Worm (Caenorhabditis elegans) whole organism, L1 larva: ENCODE data around the gene R05G6.9.

Experiments
- C04F5.9 ChIP-seq: sonication (generic microtip); optimal IDR thresholded peaks from 2 replicates; lab custom pipeline; 2016; ENCODE audit warnings: missing genetic modification characterization, missing compliant biosample characterization
- F16B12.6 ChIP-seq: fragments of 150-350 bp; optimal IDR thresholded peaks from 2 replicates; lab custom pipeline; 2014; ENCODE audit warnings: missing biosample characterization, missing genetic modification characterization
- Y116A8C.19 ChIP-seq: sonication (generic microtip); optimal IDR thresholded peaks from 2 replicates; lab custom pipeline; 2016; ENCODE audit warnings: missing compliant biosample characterization, missing genetic modification characterization, borderline replicate concordance
- alr-1 ChIP-seq: fragments of 200-800 bp; sonication (Bioruptor generic); optimal IDR thresholded peaks from 2 replicates; lab custom pipeline; 2018; ENCODE audit warnings: borderline replicate concordance, mild to moderate bottlenecking, missing genetic modification characterization, missing compliant biosample characterization
- aly-2 ChIP-seq: fragments of 150-350 bp; optimal IDR thresholded peaks from 2 replicates; lab custom pipeline; 2014; ENCODE audit warnings: missing biosample characterization, missing genetic modification characterization
- ama-1 ChIP-seq: fragments of 150-350 bp; optimal IDR thresholded peaks from 2 replicates; lab custom pipeline; 2014
- ceh-82 ChIP-seq, 3 experiments: fragments of 150-350 bp in 1 of 3; sonication (generic microtip) in 2 of 3; optimal IDR thresholded peaks; 2 replicates each; lab custom pipeline; 2014 to 2017; ENCODE audit warnings: missing biosample characterization in 3 of 3, missing genetic modification characterization in 3 of 3
- ceh-88 ChIP-seq: fragments of 200-800 bp; sonication (Bioruptor generic); IDR thresholded peaks from 2 replicates; pipeline ENCODE4 v1.3.6; 2022; ENCODE audit warnings: missing genetic modification characterization, missing compliant biosample characterization
- ceh-90 ChIP-seq: sonication (generic microtip); optimal IDR thresholded peaks from 2 replicates; lab custom pipeline; 2016; ENCODE audit warnings: missing genetic modification characterization, missing compliant biosample characterization
- ces-1 ChIP-seq: fragments of 150-350 bp; optimal IDR thresholded peaks from 2 replicates; lab custom pipeline; 2014; ENCODE audit warnings: missing biosample characterization, missing genetic modification reagents, missing genetic modification characterization
- dsc-1 ChIP-seq: sonication (generic microtip); optimal IDR thresholded peaks from 2 replicates; lab custom pipeline; 2016; ENCODE audit warnings: mild to moderate bottlenecking, missing genetic modification characterization, missing compliant biosample characterization
- efl-3 ChIP-seq: fragments of 200-800 bp; sonication (Bioruptor generic); optimal IDR thresholded peaks from 2 replicates; lab custom pipeline; 2018; ENCODE audit warnings: mild to moderate bottlenecking, missing genetic modification characterization, missing compliant biosample characterization
- elt-3 ChIP-seq, 6 experiments: fragments of 150-350 bp in 1 of 6; sonication (generic microtip); optimal IDR thresholded peaks; 2 replicates each; lab custom pipeline; 2017 to 2018; ENCODE audit warnings: missing biosample characterization in 6 of 6, missing genetic modification characterization in 6 of 6, inconsistent platforms in 1 of 6
- fkh-4 ChIP-seq: sonication (generic microtip); optimal IDR thresholded peaks from 2 replicates; lab custom pipeline; 2016; ENCODE audit warnings: missing compliant biosample characterization, missing genetic modification characterization, borderline replicate concordance
- fos-1 ChIP-seq: fragments of 150-350 bp; optimal IDR thresholded peaks from 2 replicates; lab custom pipeline; 2014; ENCODE audit warnings: missing biosample characterization, missing genetic modification characterization
- grh-1 ChIP-seq: fragments of 200-800 bp; sonication (Bioruptor generic); IDR thresholded peaks from 2 replicates; pipeline ENCODE4 v1.3.6; 2022; ENCODE audit warnings: missing genetic modification reagents, missing genetic modification characterization, missing compliant biosample characterization
- hlh-17 ChIP-seq: fragments of 200-800 bp; sonication (Bioruptor generic); optimal IDR thresholded peaks from 2 replicates; lab custom pipeline; 2018; ENCODE audit warnings: missing genetic modification characterization, mild to moderate bottlenecking, missing compliant biosample characterization, moderate library complexity, borderline replicate concordance
- hlh-4 ChIP-seq: sonication (generic microtip); optimal IDR thresholded peaks from 2 replicates; lab custom pipeline; 2016; ENCODE audit warnings: mild to moderate bottlenecking, missing genetic modification characterization, missing compliant biosample characterization
- hpl-2 ChIP-seq: fragments of 150-350 bp; optimal IDR thresholded peaks from 2 replicates; lab custom pipeline; 2014; ENCODE audit warnings: missing biosample characterization, missing genetic modification reagents, missing genetic modification characterization
- irx-1 ChIP-seq: sonication (generic microtip); optimal IDR thresholded peaks from 2 replicates; lab custom pipeline; 2016; ENCODE audit warnings: missing genetic modification characterization, missing compliant biosample characterization
- lin-14 ChIP-seq: fragments of 200-800 bp; sonication (Bioruptor generic); optimal IDR thresholded peaks from 2 replicates; lab custom pipeline; 2018; ENCODE audit warnings: mild to moderate bottlenecking, missing genetic modification characterization, moderate library complexity, missing compliant biosample characterization
- lin-15B ChIP-seq: fragments of 150-350 bp; sonication (generic microtip); optimal IDR thresholded peaks from 3 replicates; lab custom pipeline; 2014; ENCODE audit warnings: missing biosample characterization, missing genetic modification characterization
- lin-35 ChIP-seq, 2 experiments: fragments of 150-350 bp; optimal IDR thresholded peaks; 2 replicates each; lab custom pipeline; 2014; ENCODE audit warnings: missing biosample characterization in 2 of 2, missing genetic modification characterization in 2 of 2, missing genetic modification reagents in 2 of 2
- lsy-2 ChIP-seq, 2 experiments: fragments of 150-350 bp; optimal IDR thresholded peaks; 2 replicates each; lab custom pipeline; 2014; ENCODE audit warnings: missing biosample characterization in 2 of 2, missing genetic modification characterization in 2 of 2
- mab-9 ChIP-seq: fragments of 200-800 bp; sonication (Bioruptor generic); IDR thresholded peaks from 2 replicates; pipeline ENCODE4 v1.3.6; 2022; ENCODE audit warnings: missing genetic modification reagents, missing genetic modification characterization, missing compliant biosample characterization
- nhr-11 ChIP-seq: fragments of 150-350 bp; optimal IDR thresholded peaks from 2 replicates; lab custom pipeline; 2014; ENCODE audit warnings: missing biosample characterization, missing genetic modification characterization
- nhr-12 ChIP-seq: sonication (generic microtip); optimal IDR thresholded peaks from 2 replicates; lab custom pipeline; 2017; ENCODE audit warnings: missing biosample characterization, missing genetic modification characterization
- nhr-20 ChIP-seq: sonication (generic microtip); optimal IDR thresholded peaks from 2 replicates; lab custom pipeline; 2016; ENCODE audit warnings: mild to moderate bottlenecking, missing genetic modification characterization, missing compliant biosample characterization
- nhr-28 ChIP-seq: fragments of 150-350 bp; optimal IDR thresholded peaks from 2 replicates; lab custom pipeline; 2014; ENCODE audit warnings: missing biosample characterization, missing genetic modification characterization
- nhr-76 ChIP-seq: sonication (generic microtip); optimal IDR thresholded peaks from 2 replicates; lab custom pipeline; 2017; ENCODE audit warnings: missing biosample characterization, missing genetic modification characterization
- nhr-77 ChIP-seq: fragments of 150-350 bp; optimal IDR thresholded peaks from 2 replicates; lab custom pipeline; 2014; ENCODE audit warnings: missing biosample characterization, missing genetic modification characterization
- pax-3 ChIP-seq: fragments of 200-800 bp; sonication (Bioruptor generic); optimal IDR thresholded peaks from 2 replicates; lab custom pipeline; 2018; ENCODE audit warnings: mild to moderate bottlenecking, missing genetic modification characterization, moderate library complexity, missing compliant biosample characterization
- pqm-1 ChIP-seq: sonication (generic microtip); optimal IDR thresholded peaks from 3 replicates; lab custom pipeline; 2017; ENCODE audit warnings: missing biosample characterization, missing genetic modification characterization
- rnt-1 ChIP-seq: sonication (generic microtip); optimal IDR thresholded peaks from 2 replicates; lab custom pipeline; 2016; ENCODE audit warnings: mild to moderate bottlenecking, missing genetic modification characterization, moderate library complexity, missing compliant biosample characterization
- snpc-4 ChIP-seq: fragments of 150-350 bp; optimal IDR thresholded peaks from 2 replicates; lab custom pipeline; 2014; ENCODE audit warnings: missing biosample characterization, missing genetic modification characterization
- snu-23 ChIP-seq: sonication (generic microtip); optimal IDR thresholded peaks from 2 replicates; lab custom pipeline; 2016; ENCODE audit warnings: missing genetic modification characterization, missing compliant biosample characterization
- sox-4 ChIP-seq: sonication (generic microtip); optimal IDR thresholded peaks from 2 replicates; lab custom pipeline; 2016; ENCODE audit warnings: missing genetic modification characterization, missing compliant biosample characterization
- sup-37 ChIP-seq: fragments of 200-800 bp; sonication (Bioruptor generic); optimal IDR thresholded peaks from 2 replicates; lab custom pipeline; 2018; ENCODE audit warnings: mild to moderate bottlenecking, missing genetic modification characterization, missing compliant biosample characterization
- tbx-2 ChIP-seq: sonication (generic microtip); optimal IDR thresholded peaks from 2 replicates; lab custom pipeline; 2016; ENCODE audit warnings: missing genetic modification characterization, missing compliant biosample characterization
- unc-30 ChIP-seq: sonication (generic microtip); optimal IDR thresholded peaks from 2 replicates; lab custom pipeline; 2017; ENCODE audit warnings: missing biosample characterization, missing genetic modification characterization
- unc-62 ChIP-seq: fragments of 150-350 bp; optimal IDR thresholded peaks from 2 replicates; lab custom pipeline; 2014; ENCODE audit warnings: missing biosample characterization, missing genetic modification reagents, missing genetic modification characterization
- unc-86 ChIP-seq: sonication (generic microtip); optimal IDR thresholded peaks from 2 replicates; lab custom pipeline; 2016; ENCODE audit warnings: missing genetic modification characterization, missing compliant biosample characterization
- zip-4 ChIP-seq: fragments of 200-800 bp; sonication (Bioruptor generic); optimal IDR thresholded peaks from 2 replicates; lab custom pipeline; 2018; ENCODE audit warnings: mild to moderate bottlenecking, missing genetic modification characterization, moderate library complexity, missing compliant biosample characterization
- ztf-4 ChIP-seq: fragments of 150-350 bp; optimal IDR thresholded peaks from 2 replicates; lab custom pipeline; 2014; ENCODE audit warnings: missing biosample characterization, missing genetic modification characterization

R05G6.9 gene

ce11 chrIV:7543662-7544061, 27.6 kb upstream of the R05G6.9 start:
- TF ChIP-seq mab-9 (0 out of 2 replicates have a peak, but pooled peaks have one; percentile 3), nhr-76 (tag; lab: Kevin White, UChicago) (no peak)

DNA sequence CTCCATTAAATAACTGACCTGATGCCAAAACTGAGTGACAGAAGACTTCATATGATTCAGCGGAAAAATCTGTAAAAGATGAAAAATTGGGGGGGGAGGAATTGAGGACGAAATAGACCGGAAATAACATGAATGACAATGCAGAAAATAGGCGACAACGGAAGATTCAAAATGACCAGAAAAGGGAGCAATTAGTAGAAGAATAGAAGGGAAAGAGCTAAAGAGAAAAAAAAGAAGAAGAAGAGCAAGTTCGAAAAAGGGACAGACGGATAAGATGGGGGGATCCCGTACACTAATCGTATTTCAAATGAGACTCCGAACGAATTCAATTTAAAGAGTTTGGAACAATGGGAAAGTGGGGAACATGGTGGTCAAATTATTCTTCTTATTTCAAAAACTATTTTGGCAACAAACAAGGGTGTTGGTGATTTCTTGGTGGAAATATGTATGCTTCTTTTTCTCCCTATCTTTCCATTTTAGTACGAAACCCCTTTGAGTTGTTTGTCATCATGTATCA, 26.5 kb upstream of the R05G6.9 start, which contains the start of gene R05G6.10:
R05G6.10 (minus strand) TSS at position 51 of the 517 bp plus-strand sequence.
- peak; percentile 49 for TF ChIP-seq lin-14
- TF ChIP-seq lsy-2 (tag; optimal IDR thresholded peaks at IDR 0.05; lab: Kevin White, UChicago) = no peak

DNA sequence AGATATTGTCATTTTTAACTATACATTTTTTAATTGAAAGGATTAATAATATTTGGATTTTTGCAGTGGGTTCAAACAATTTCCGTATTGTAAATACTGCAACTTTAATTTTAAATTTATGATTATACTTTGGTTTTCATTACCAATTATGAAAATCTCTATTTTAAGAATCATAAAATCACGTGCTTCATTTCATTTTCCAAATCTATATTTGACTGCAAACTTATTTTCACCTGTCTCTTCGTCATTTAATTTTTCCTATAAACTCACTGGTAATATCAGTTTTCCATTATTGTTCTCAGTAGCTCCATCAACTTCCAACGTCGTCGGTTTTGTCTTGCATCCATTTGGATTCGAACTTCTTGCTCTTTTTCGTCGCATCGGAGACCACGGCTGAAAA, 16.3 kb upstream of the R05G6.9 start, which contains the start of gene R05G6.1:
R05G6.1 (plus strand) TSS at position 301 of the 400 bp plus-strand sequence.
- TF ChIP-seq elt-3 (tag; optimal IDR thresholded peaks at IDR 0.05; lab: Kevin White, UChicago) (no peak), pqm-1 (tag; lab: Kevin White, UChicago) (no peak), fkh-4 (no peak), nhr-11 (tag; lab: Kevin White, UChicago) (no peak), hlh-4 (tag; lab: Kevin White, UChicago) (peak; percentile 44), nhr-20 (tag; lab: Kevin White, UChicago) (no peak), lin-14 (no peak)
- TF ChIP-seq, all 84 proteins: peak for 1

ce11 chrIV:7530226-7531070, 14.4 kb upstream of the R05G6.9 start:
- no peak for TF ChIP-seq nhr-28 (tag; lab: Kevin White, UChicago)
- TF ChIP-seq grh-1 (GFP tag; lab: Robert Waterston, UW) = no peak
- peak; percentile 40 for TF ChIP-seq dsc-1 (tag; lab: Kevin White, UChicago)
- no peak for TF ChIP-seq mab-9
- TF ChIP-seq efl-3 (GFP tag; lab: Kevin White, UChicago) = no peak
- TF ChIP-seq ama-1 (lab: Kevin White, UChicago) = no peak
- TF ChIP-seq unc-30 = no peak
- TF ChIP-seq nhr-11 (tag; lab: Kevin White, UChicago) = no peak
- TF ChIP-seq ceh-90 = no peak
- no peak for TF ChIP-seq rnt-1 (tag; lab: Kevin White, UChicago)
- no peak for TF ChIP-seq zip-4
- TF ChIP-seq fkh-4 = no peak
- no peak for TF ChIP-seq snpc-4
- TF ChIP-seq hlh-17 = no peak
- no peak for TF ChIP-seq F16B12.6 (tag; lab: Kevin White, UChicago)
- TF ChIP-seq unc-62 (GFP tag; lab: Kevin White, UChicago) = no peak
- no peak for TF ChIP-seq ceh-88 (GFP tag; lab: Robert Waterston, UW)
- TF ChIP-seq Y116A8C.19 (tag; lab: Kevin White, UChicago) = no peak
- peak; percentile 56 for TF ChIP-seq snu-23 (GFP tag; lab: Kevin White, UChicago)
- TF ChIP-seq fos-1 = no peak
- TF ChIP-seq lin-35 (GFP tag; optimal IDR thresholded peaks at IDR 0.05; lab: Kevin White, UChicago) = no peak
- no peak for TF ChIP-seq alr-1
- no peak for TF ChIP-seq aly-2 (tag; lab: Kevin White, UChicago)
- no peak for TF ChIP-seq ceh-82 (tag; optimal IDR thresholded peaks at IDR 0.05; lab: Kevin White, UChicago)
- TF ChIP-seq nhr-20 (tag; lab: Kevin White, UChicago) = peak; percentile 30
- peak; percentile 79 for TF ChIP-seq lin-14
- no peak for TF ChIP-seq hpl-2 (GFP tag; lab: Kevin White, UChicago)
- TF ChIP-seq C04F5.9 (tag; lab: Kevin White, UChicago) = no peak
- no peak for TF ChIP-seq ztf-4 (tag; lab: Kevin White, UChicago)
- TF ChIP-seq nhr-12 (tag; lab: Kevin White, UChicago) = no peak
- TF ChIP-seq sox-4 (tag; lab: Kevin White, UChicago) = no peak
- no peak for TF ChIP-seq pax-3
- TF ChIP-seq unc-86 (tag; lab: Kevin White, UChicago) = no peak
- no peak for TF ChIP-seq lin-15B (tag; lab: Kevin White, UChicago)
- TF ChIP-seq nhr-77 (tag; lab: Kevin White, UChicago) = no peak
- no peak for TF ChIP-seq sup-37 (GFP tag; lab: Kevin White, UChicago)
- no peak for TF ChIP-seq ces-1 (GFP tag; lab: Kevin White, UChicago)
- TF ChIP-seq irx-1 = no peak
- no peak for TF ChIP-seq tbx-2 (tag; lab: Kevin White, UChicago)
